Worm (Caenorhabditis elegans) whole organism, L1 larva: ENCODE data around the gene srlf-20.

Experiments used
- C16A3.4 ChIP-seq: fragments of 150-350 bp; optimal IDR thresholded peaks from 2 replicates; lab custom pipeline; 2014; ENCODE audit warnings: missing biosample characterization, missing genetic modification characterization
- aha-1 ChIP-seq: fragments of 150-350 bp; optimal IDR thresholded peaks from 2 replicates; lab custom pipeline; 2014; ENCODE audit warnings: missing biosample characterization, missing genetic modification characterization
- alr-1 ChIP-seq: fragments of 200-800 bp; sonication (Bioruptor generic); optimal IDR thresholded peaks from 2 replicates; lab custom pipeline; 2018; ENCODE audit warnings: borderline replicate concordance, mild to moderate bottlenecking, missing genetic modification characterization, missing compliant biosample characterization
- aly-2 ChIP-seq: fragments of 150-350 bp; optimal IDR thresholded peaks from 2 replicates; lab custom pipeline; 2014; ENCODE audit warnings: missing biosample characterization, missing genetic modification characterization
- ceh-63 ChIP-seq: fragments of 200-800 bp; sonication (Bioruptor generic); optimal IDR thresholded peaks from 2 replicates; lab custom pipeline; 2018; ENCODE audit warnings: mild to moderate bottlenecking, missing genetic modification characterization, missing compliant biosample characterization
- ceh-82 ChIP-seq, 3 experiments: fragments of 150-350 bp in 1 of 3; sonication (generic microtip) in 2 of 3; optimal IDR thresholded peaks; 2 replicates each; lab custom pipeline; 2014 to 2017; ENCODE audit warnings: missing biosample characterization in 3 of 3, missing genetic modification characterization in 3 of 3
- dpl-1 ChIP-seq, 3 experiments: fragments of 150-350 bp in 2 of 3; sonication (generic microtip) in 1 of 3; optimal IDR thresholded peaks; 2 replicates each; lab custom pipeline; 2014 to 2017; ENCODE audit warnings: missing biosample characterization in 3 of 3, missing genetic modification characterization in 3 of 3, missing genetic modification reagents in 3 of 3
- elt-3 ChIP-seq, 6 experiments: fragments of 150-350 bp in 1 of 6; sonication (generic microtip); optimal IDR thresholded peaks; 2 replicates each; lab custom pipeline; 2017 to 2018; ENCODE audit warnings: missing biosample characterization in 6 of 6, missing genetic modification characterization in 6 of 6, inconsistent platforms in 1 of 6
- ets-5 ChIP-seq: fragments of 200-800 bp; sonication (Bioruptor generic); IDR thresholded peaks from 2 replicates; pipeline ENCODE4 v1.3.6; 2022; ENCODE audit warnings: missing genetic modification characterization, missing compliant biosample characterization
- fkh-4 ChIP-seq: sonication (generic microtip); optimal IDR thresholded peaks from 2 replicates; lab custom pipeline; 2016; ENCODE audit warnings: missing compliant biosample characterization, missing genetic modification characterization, borderline replicate concordance
- fos-1 ChIP-seq: fragments of 150-350 bp; optimal IDR thresholded peaks from 2 replicates; lab custom pipeline; 2014; ENCODE audit warnings: missing biosample characterization, missing genetic modification characterization
- hlh-17 ChIP-seq: fragments of 200-800 bp; sonication (Bioruptor generic); optimal IDR thresholded peaks from 2 replicates; lab custom pipeline; 2018; ENCODE audit warnings: missing genetic modification characterization, mild to moderate bottlenecking, missing compliant biosample characterization, moderate library complexity, borderline replicate concordance
- isw-1 ChIP-seq: fragments of 200-800 bp; sonication (Bioruptor generic); IDR thresholded peaks from 2 replicates; pipeline ENCODE4 v1.3.6; 2022; ENCODE audit warnings: missing genetic modification characterization, missing compliant biosample characterization
- lin-14 ChIP-seq: fragments of 200-800 bp; sonication (Bioruptor generic); optimal IDR thresholded peaks from 2 replicates; lab custom pipeline; 2018; ENCODE audit warnings: mild to moderate bottlenecking, missing genetic modification characterization, moderate library complexity, missing compliant biosample characterization
- lin-15B ChIP-seq: fragments of 150-350 bp; sonication (generic microtip); optimal IDR thresholded peaks from 3 replicates; lab custom pipeline; 2014; ENCODE audit warnings: missing biosample characterization, missing genetic modification characterization
- mab-9 ChIP-seq: fragments of 200-800 bp; sonication (Bioruptor generic); IDR thresholded peaks from 2 replicates; pipeline ENCODE4 v1.3.6; 2022; ENCODE audit warnings: missing genetic modification reagents, missing genetic modification characterization, missing compliant biosample characterization
- mdl-1 ChIP-seq, 2 experiments: fragments of 150-350 bp; optimal IDR thresholded peaks; 2 replicates each; lab custom pipeline; 2014 to 2017; ENCODE audit warnings: missing biosample characterization in 2 of 2, missing genetic modification characterization in 2 of 2, inconsistent platforms in 1 of 2
- mep-1 ChIP-seq: fragments of 150-350 bp; optimal IDR thresholded peaks from 2 replicates; lab custom pipeline; 2014; ENCODE audit warnings: missing biosample characterization, missing genetic modification characterization
- nhr-11 ChIP-seq: fragments of 150-350 bp; optimal IDR thresholded peaks from 2 replicates; lab custom pipeline; 2014; ENCODE audit warnings: missing biosample characterization, missing genetic modification characterization
- nhr-19 ChIP-seq: fragments of 200-800 bp; sonication (Bioruptor generic); conservative IDR thresholded peaks from 2 replicates; pipeline ENCODE4 v1.3.6; 2022; ENCODE audit warnings: missing genetic modification characterization, missing compliant biosample characterization
- nhr-71 ChIP-seq: sonication (generic microtip); optimal IDR thresholded peaks from 2 replicates; lab custom pipeline; 2016; ENCODE audit warnings: mild to moderate bottlenecking, missing genetic modification characterization, moderate library complexity, missing compliant biosample characterization
- nhr-90 ChIP-seq: sonication (generic microtip); optimal IDR thresholded peaks from 2 replicates; lab custom pipeline; 2016; ENCODE audit warnings: mild to moderate bottlenecking, missing genetic modification characterization, missing compliant biosample characterization; ENCODE audit not compliant: poor library complexity
- pqm-1 ChIP-seq: sonication (generic microtip); optimal IDR thresholded peaks from 3 replicates; lab custom pipeline; 2017; ENCODE audit warnings: missing biosample characterization, missing genetic modification characterization
- snpc-4 ChIP-seq: fragments of 150-350 bp; optimal IDR thresholded peaks from 2 replicates; lab custom pipeline; 2014; ENCODE audit warnings: missing biosample characterization, missing genetic modification characterization
- sox-4 ChIP-seq: sonication (generic microtip); optimal IDR thresholded peaks from 2 replicates; lab custom pipeline; 2016; ENCODE audit warnings: missing genetic modification characterization, missing compliant biosample characterization
- unc-86 ChIP-seq: sonication (generic microtip); optimal IDR thresholded peaks from 2 replicates; lab custom pipeline; 2016; ENCODE audit warnings: missing genetic modification characterization, missing compliant biosample characterization
- ztf-4 ChIP-seq: fragments of 150-350 bp; optimal IDR thresholded peaks from 2 replicates; lab custom pipeline; 2014; ENCODE audit warnings: missing biosample characterization, missing genetic modification characterization

Gene srlf-20

DNA sequence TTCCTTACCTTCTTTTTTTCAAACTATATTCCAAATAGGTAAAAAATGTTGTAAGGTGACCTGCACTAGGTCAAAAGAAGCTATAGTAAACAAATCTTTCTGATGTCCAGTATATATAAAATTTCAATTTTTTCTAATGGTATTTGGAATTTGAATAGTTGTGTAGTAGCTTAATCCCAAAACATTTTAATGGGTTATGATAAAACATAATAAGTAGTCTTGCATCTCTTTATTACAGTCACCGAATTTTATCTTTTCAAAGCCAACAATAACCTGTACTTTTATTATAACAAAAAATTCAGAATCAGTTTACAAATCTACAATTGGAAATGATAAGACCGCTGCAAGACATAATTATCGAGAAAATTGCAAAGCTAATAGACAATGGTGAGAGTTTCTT is 23.7 kb downstream of the srlf-20 start, which contains the start of gene H24K24.2:
H24K24.2 (plus strand) TSS at position 301 of the 400 bp plus-strand sequence.
- no peak for TF ChIP-seq lin-15B (tag; lab: Kevin White, UChicago)
- TF ChIP-seq pqm-1 (tag; lab: Kevin White, UChicago): no peak
- no peak for TF ChIP-seq sox-4 (tag; lab: Kevin White, UChicago)
- TF ChIP-seq alr-1: no peak
- TF ChIP-seq C16A3.4 (tag; lab: Kevin White, UChicago): no peak
- no peak for TF ChIP-seq isw-1 (GFP tag; lab: Robert Waterston, UW)
- TF ChIP-seq fos-1 (tag; lab: Kevin White, UChicago): no peak
- TF ChIP-seq fkh-4 (tag; lab: Kevin White, UChicago): no peak
- TF ChIP-seq nhr-19 (GFP tag; lab: Robert Waterston, UW): no peak
- TF ChIP-seq nhr-90: no peak
- TF ChIP-seq snpc-4 (tag; lab: Kevin White, UChicago): no peak
- TF ChIP-seq ceh-82 (tag; optimal IDR thresholded peaks at IDR 0.05; lab: Kevin White, UChicago): no peak
- no peak for TF ChIP-seq dpl-1 (GFP tag; optimal IDR thresholded peaks at IDR 0.05; lab: Kevin White, UChicago)
- no peak for TF ChIP-seq hlh-17 (GFP tag; lab: Kevin White, UChicago)
- TF ChIP-seq nhr-71 (tag; lab: Kevin White, UChicago): no peak
- no peak for TF ChIP-seq ztf-4 (tag; lab: Kevin White, UChicago)

DNA sequence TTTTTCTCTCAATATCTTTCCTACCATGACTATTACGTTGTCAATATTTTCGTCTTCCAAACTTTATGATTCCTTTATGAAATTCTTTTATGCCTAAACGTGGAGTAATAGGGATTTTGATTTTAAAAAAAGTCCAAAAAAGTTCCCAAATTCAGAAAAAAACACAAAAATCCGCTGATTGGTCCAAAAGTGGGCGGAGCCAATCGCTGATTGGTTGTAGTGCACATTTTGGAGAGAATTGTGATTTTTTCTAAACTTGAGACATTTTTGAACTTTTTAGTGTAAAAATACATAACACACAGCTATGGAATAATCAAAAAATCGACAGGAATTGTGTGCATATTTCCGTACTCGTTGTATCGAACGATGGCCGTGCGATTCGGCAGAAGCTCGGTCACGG is 45.6 kb downstream of the srlf-20 start:
- TF ChIP-seq nhr-11 (tag; lab: Kevin White, UChicago) (no peak), mab-9 (no peak)

DNA sequence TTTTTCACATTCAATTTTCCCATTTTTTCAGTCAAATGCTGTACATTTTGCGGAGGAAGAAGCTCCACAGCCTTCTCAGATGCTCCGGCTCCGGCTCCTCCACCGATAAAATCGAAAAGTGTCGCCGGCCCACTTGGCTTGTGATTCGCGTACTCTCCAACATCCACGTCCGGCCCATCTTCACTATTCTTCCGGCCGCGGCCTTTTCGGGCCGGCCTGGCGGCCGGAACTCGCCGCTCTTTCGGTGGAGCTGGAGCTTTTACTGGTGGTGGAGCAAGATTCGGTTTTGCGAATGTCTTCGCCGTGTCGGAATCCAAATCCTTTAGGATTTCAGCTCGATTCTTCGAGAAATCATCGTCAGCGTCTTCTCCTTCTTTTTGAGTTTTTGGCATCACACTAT is 48.8 kb downstream of the srlf-20 start:
- TF ChIP-seq ceh-82 (tag; optimal IDR thresholded peaks at IDR 0.05; lab: Kevin White, UChicago): no peak
- no peak for TF ChIP-seq unc-86
- no peak for TF ChIP-seq nhr-90
- TF ChIP-seq lin-14 (GFP tag; lab: Kevin White, UChicago): no peak
- TF ChIP-seq mep-1 (tag; lab: Kevin White, UChicago): no peak
- no peak for TF ChIP-seq ceh-63
- no peak for TF ChIP-seq elt-3 (tag; optimal IDR thresholded peaks at IDR 0.05; lab: Kevin White, UChicago)
- TF ChIP-seq mdl-1 (tag; optimal IDR thresholded peaks at IDR 0.05; lab: Kevin White, UChicago): no peak
- no peak for TF ChIP-seq aly-2
- TF ChIP-seq nhr-19 (GFP tag; lab: Robert Waterston, UW): no peak
- TF ChIP-seq aha-1: no peak
- TF ChIP-seq ets-5 (GFP tag; lab: Robert Waterston, UW): no peak
